Worm (Caenorhabditis elegans): ENCODE data around the gene ZK813.4.

- TF ChIP-seq unc-39 (tag; optimal IDR thresholded peaks at IDR 0.05) (no peak), nhr-2 (tag; optimal IDR thresholded peaks at IDR 0.05) (no peak), lsy-2 (tag; optimal IDR thresholded peaks at IDR 0.05) (no peak), unc-62 (GFP tag; optimal IDR thresholded peaks at IDR 0.05) (no peak), nhr-237 (tag; optimal IDR thresholded peaks at IDR 0.05) (no peak), ces-1 (GFP tag; optimal IDR thresholded peaks at IDR 0.05) (no peak), ztf-11 (tag; optimal IDR thresholded peaks at IDR 0.05) (no peak), elt-3 (tag; optimal IDR thresholded peaks at IDR 0.05) (no peak), snpc-4 (tag; optimal IDR thresholded peaks at IDR 0.05) (no peak)
These were observed 38.0 kb upstream of the ZK813.4 start for ce11 chrX:3467958-3468357.
